Worm (Caenorhabditis elegans): Measurements from ENCODE around the gene grl-24.
A peak's percentile ranks its signal among the peaks of the same experiment; 100 is the strongest.

Gene grl-24

ce11 chrIV:17450443-17450842 lies 25.2 kb downstream of the grl-24 start, which contains the start of gene F11E6.8:
F11E6.8 (minus strand) TSS chrIV:17450543.
- TF ChIP-seq daf-12 (tag; optimal IDR thresholded peaks at IDR 0.05) (no peak), ceh-82 (tag; optimal IDR thresholded peaks at IDR 0.05) (no peak)

- TF ChIP-seq ama-1 (optimal IDR thresholded peaks at IDR 0.05) (no peak), pha-4 (tag; optimal IDR thresholded peaks at IDR 0.05) (peak; percentile 66)
These were observed 27.3 kb downstream of the grl-24 start for ce11 chrIV:17448319-17448718.

ce11 chrIV:17442503-17442902 lies 33.1 kb downstream of the grl-24 start, which contains the start of gene F11E6.11:
F11E6.11 (plus strand) TSS chrIV:17442827.
- TF ChIP-seq pqm-1 (tag; optimal IDR thresholded peaks at IDR 0.05), result peak; percentile 6
- TF ChIP-seq lsy-12 (tag; optimal IDR thresholded peaks at IDR 0.05), result no peak
- no peak for TF ChIP-seq egl-5 (tag; optimal IDR thresholded peaks at IDR 0.05)
- TF ChIP-seq nhr-23 (tag; optimal IDR thresholded peaks at IDR 0.05), result peak; percentile 15
- TF ChIP-seq nhr-43 (tag; optimal IDR thresholded peaks at IDR 0.05; ENCODE audit: poor library complexity, severe bottlenecking), result peak; percentile 36
- TF ChIP-seq nhr-25 (tag; optimal IDR thresholded peaks at IDR 0.05), result peak; percentile 51
- no peak for TF ChIP-seq nhr-12 (tag; optimal IDR thresholded peaks at IDR 0.05)

- TF ChIP-seq nhr-43 (tag; optimal IDR thresholded peaks at IDR 0.05; ENCODE audit: poor library complexity, severe bottlenecking) (peak; percentile 6), ztf-11 (tag; optimal IDR thresholded peaks at IDR 0.05) (no peak), elt-2 (tag; optimal IDR thresholded peaks at IDR 0.05) (peak; percentile 25), nhr-25 (tag; optimal IDR thresholded peaks at IDR 0.05) (peak; percentile 39), aly-2 (tag; optimal IDR thresholded peaks at IDR 0.05) (no peak)
These were observed 34.4 kb downstream of the grl-24 start for ce11 chrIV:17441260-17441659.

ce11 chrIV:17440417-17440816 lies 35.2 kb downstream of the grl-24 start, which contains the start of gene F08A7.1:
F08A7.1 (plus strand) TSS chrIV:17440607.
- TF ChIP-seq sea-2 (GFP tag; optimal IDR thresholded peaks at IDR 0.05), result no peak
- TF ChIP-seq unc-62 (GFP tag; optimal IDR thresholded peaks at IDR 0.05), result no peak
- no peak for TF ChIP-seq ceh-28 (tag; optimal IDR thresholded peaks at IDR 0.05)
- TF ChIP-seq pha-4 (tag; optimal IDR thresholded peaks at IDR 0.05), result peak; percentile 48
- TF ChIP-seq nhr-23 (tag; optimal IDR thresholded peaks at IDR 0.05), result no peak
- no peak for TF ChIP-seq egl-27 (tag; optimal IDR thresholded peaks at IDR 0.05)
- no peak for TF ChIP-seq eor-1 (tag; optimal IDR thresholded peaks at IDR 0.05)
- peak; percentile 71 for TF ChIP-seq elt-2 (tag; optimal IDR thresholded peaks at IDR 0.05)
- TF ChIP-seq pqm-1 (tag; optimal IDR thresholded peaks at IDR 0.05), result peak; percentile 78
- no peak for TF ChIP-seq skn-1 (tag; optimal IDR thresholded peaks at IDR 0.05)
- TF ChIP-seq ceh-16 (tag; optimal IDR thresholded peaks at IDR 0.05), result no peak
- TF ChIP-seq nhr-76 (tag; optimal IDR thresholded peaks at IDR 0.05), result no peak

- TF ChIP-seq nhr-11 (tag; optimal IDR thresholded peaks at IDR 0.05) (no peak), ZK546.5 (tag; optimal IDR thresholded peaks at IDR 0.05) (no peak), lin-39 (tag; optimal IDR thresholded peaks at IDR 0.05) (no peak), ztf-11 (tag; optimal IDR thresholded peaks at IDR 0.05) (no peak), pha-4 (tag; optimal IDR thresholded peaks at IDR 0.05) (no peak), pqm-1 (tag; optimal IDR thresholded peaks at IDR 0.05) (no peak), R02D3.7 (tag; optimal IDR thresholded peaks at IDR 0.05) (no peak), sea-2 (GFP tag; optimal IDR thresholded peaks at IDR 0.05) (no peak), fkh-2 (tag; optimal IDR thresholded peaks at IDR 0.05) (no peak), snpc-4 (tag; optimal IDR thresholded peaks at IDR 0.05) (no peak), nhr-28 (tag; optimal IDR thresholded peaks at IDR 0.05) (no peak), ceh-82 (tag; optimal IDR thresholded peaks at IDR 0.05) (no peak), ceh-16 (tag; optimal IDR thresholded peaks at IDR 0.05) (no peak), fos-1 (tag; optimal IDR thresholded peaks at IDR 0.05) (no peak)
These were observed 35.6 kb downstream of the grl-24 start, which contains the start of gene C06A12.19 for ce11 chrIV:17440001-17440400. C06A12.19 (minus strand) TSS chrIV:17440101.

- no peak for TF ChIP-seq daf-12 (tag; optimal IDR thresholded peaks at IDR 0.05)
These were observed 38.6 kb downstream of the grl-24 start, which contains the start of gene C06A12.8 for ce11 chrIV:17437038-17437437. C06A12.8 (plus strand) TSS chrIV:17437338.

Measured in whole organism, L3 larva.